Worm (Caenorhabditis elegans) whole organism, young adult: Measurements from ENCODE around the gene Y41C4A.11.
A peak's percentile ranks its signal among the peaks of the same experiment; 100 is the strongest.

Experiments used
- C06A6.2 ChIP-seq: fragments of 200-800 bp; sonication (Bioruptor generic); conservative IDR thresholded peaks from 2 replicates; pipeline ENCODE4 v1.3.6; 2022; ENCODE audit warnings: missing genetic modification characterization, missing compliant biosample characterization
- C17E4.6 ChIP-seq: fragments of 200-800 bp; sonication (Bioruptor generic); IDR thresholded peaks from 2 replicates; pipeline ENCODE4 v1.3.6; 2022; ENCODE audit warnings: missing genetic modification reagents, missing genetic modification characterization, missing compliant biosample characterization
- D2030.7 ChIP-seq: fragments of 200-800 bp; sonication (Bioruptor generic); IDR thresholded peaks from 2 replicates; pipeline ENCODE4 v1.3.6; 2022; ENCODE audit warnings: missing genetic modification reagents, missing genetic modification characterization, missing compliant biosample characterization
- F10E7.11 ChIP-seq: sonication (generic microtip); optimal IDR thresholded peaks from 2 replicates; lab custom pipeline; 2017; ENCODE audit warnings: mild to moderate bottlenecking, missing genetic modification characterization, moderate library complexity, missing compliant biosample characterization
- F22D6.2 ChIP-seq: sonication (generic microtip); optimal IDR thresholded peaks from 2 replicates; lab custom pipeline; 2016; ENCODE audit warnings: mild to moderate bottlenecking, missing genetic modification characterization, missing compliant biosample characterization
- F37B4.10 ChIP-seq: fragments of 200-800 bp; sonication (Bioruptor generic); IDR thresholded peaks from 2 replicates; pipeline ENCODE4 v1.3.6; 2022; ENCODE audit warnings: missing genetic modification characterization, missing compliant biosample characterization
- F52B5.7 ChIP-seq: sonication (generic microtip); optimal IDR thresholded peaks from 2 replicates; lab custom pipeline; 2016; ENCODE audit warnings: mild to moderate bottlenecking, missing genetic modification characterization, missing compliant biosample characterization
- F55B11.4 ChIP-seq: sonication (generic microtip); optimal IDR thresholded peaks from 2 replicates; lab custom pipeline; 2016; ENCODE audit warnings: missing compliant biosample characterization, missing genetic modification characterization, borderline replicate concordance; ENCODE audit not compliant: insufficient read depth
- F57C9.4 ChIP-seq: sonication (generic microtip); optimal IDR thresholded peaks from 2 replicates; lab custom pipeline; 2017; ENCODE audit warnings: mild to moderate bottlenecking, missing genetic modification characterization, missing compliant biosample characterization
- K11D2.4 ChIP-seq: fragments of 200-800 bp; sonication (Bioruptor generic); IDR thresholded peaks from 2 replicates; pipeline ENCODE4 v1.3.6; 2022; ENCODE audit warnings: missing genetic modification reagents, missing genetic modification characterization, missing compliant biosample characterization
- K12H6.12 ChIP-seq: fragments of 200-800 bp; sonication (Bioruptor generic); optimal IDR thresholded peaks from 2 replicates; lab custom pipeline; 2018; ENCODE audit warnings: mild to moderate bottlenecking, missing genetic modification characterization, missing compliant biosample characterization
- T26A5.8 ChIP-seq: sonication (generic microtip); optimal IDR thresholded peaks from 2 replicates; lab custom pipeline; 2016; ENCODE audit warnings: missing genetic modification characterization, missing compliant biosample characterization
- aptf-2 ChIP-seq: fragments of 200-800 bp; sonication (Bioruptor generic); conservative IDR thresholded peaks from 2 replicates; pipeline ENCODE4 v1.3.6; 2022; ENCODE audit warnings: missing genetic modification reagents, missing genetic modification characterization, missing compliant biosample characterization
- attf-3 ChIP-seq: fragments of 200-800 bp; sonication (Bioruptor generic); conservative IDR thresholded peaks from 2 replicates; pipeline ENCODE4 v1.3.6; 2022; ENCODE audit warnings: missing genetic modification reagents, missing genetic modification characterization, missing compliant biosample characterization
- attf-6 ChIP-seq: fragments of 200-800 bp; sonication (Bioruptor generic); IDR thresholded peaks from 2 replicates; pipeline ENCODE4 v1.3.6; 2022; ENCODE audit warnings: missing genetic modification reagents, missing genetic modification characterization, missing compliant biosample characterization
- ccch-3 ChIP-seq: fragments of 200-800 bp; sonication (Bioruptor generic); optimal IDR thresholded peaks from 2 replicates; lab custom pipeline; 2018; ENCODE audit warnings: mild to moderate bottlenecking, missing genetic modification characterization, missing compliant biosample characterization
- ceh-27 ChIP-seq: fragments of 200-800 bp; sonication (Bioruptor generic); optimal IDR thresholded peaks from 2 replicates; lab custom pipeline; 2018; ENCODE audit warnings: mild to moderate bottlenecking, missing genetic modification characterization, moderate library complexity, missing compliant biosample characterization
- ceh-40 ChIP-seq: fragments of 200-800 bp; sonication (Bioruptor generic); IDR thresholded peaks from 2 replicates; pipeline ENCODE4 v1.3.6; 2022; ENCODE audit warnings: missing genetic modification characterization, missing compliant biosample characterization
- dox-1 ChIP-seq: fragments of 200-800 bp; sonication (Bioruptor generic); IDR thresholded peaks from 2 replicates; pipeline ENCODE4 v1.3.6; 2022; ENCODE audit warnings: missing genetic modification reagents, missing genetic modification characterization, missing compliant biosample characterization
- gei-17 ChIP-seq: fragments of 200-800 bp; sonication (Bioruptor generic); optimal IDR thresholded peaks from 2 replicates; lab custom pipeline; 2018; ENCODE audit warnings: mild to moderate bottlenecking, missing genetic modification characterization, missing compliant biosample characterization
- hlh-12 ChIP-seq: sonication (generic microtip); optimal IDR thresholded peaks from 2 replicates; lab custom pipeline; 2016; ENCODE audit warnings: missing genetic modification characterization, missing compliant biosample characterization
- hmg-20 ChIP-seq: fragments of 200-800 bp; sonication (Bioruptor generic); IDR thresholded peaks from 2 replicates; pipeline ENCODE4 v1.3.6; 2022; ENCODE audit warnings: missing genetic modification reagents, missing genetic modification characterization, missing compliant biosample characterization
- hrde-1 ChIP-seq: sonication (generic microtip); optimal IDR thresholded peaks from 2 replicates; lab custom pipeline; 2016; ENCODE audit warnings: missing genetic modification characterization, mild to moderate bottlenecking, missing compliant biosample characterization, moderate library complexity, missing genotype, missing genetic modification reagents, borderline replicate concordance
- lin-35 ChIP-seq, 3 experiments: fragments of 150-350 bp in 2 of 3; sonication (generic microtip) in 1 of 3; optimal IDR thresholded peaks; 2 replicates each; lab custom pipeline; 2014 to 2018; ENCODE audit warnings: missing biosample characterization in 3 of 3, missing genetic modification characterization in 3 of 3, missing genetic modification reagents in 3 of 3
- lin-54 ChIP-seq: fragments of 200-800 bp; sonication (Bioruptor generic); optimal IDR thresholded peaks from 2 replicates; lab custom pipeline; 2018; ENCODE audit warnings: mild to moderate bottlenecking, missing genetic modification characterization, missing compliant biosample characterization
- lsl-1 ChIP-seq: fragments of 200-800 bp; sonication (Bioruptor generic); optimal IDR thresholded peaks from 2 replicates; lab custom pipeline; 2018; ENCODE audit warnings: mild to moderate bottlenecking, missing genetic modification characterization, moderate library complexity, missing compliant biosample characterization
- madf-6 ChIP-seq: fragments of 200-800 bp; sonication (Bioruptor generic); IDR thresholded peaks from 2 replicates; pipeline ENCODE4 v1.3.6; 2022; ENCODE audit warnings: missing genetic modification reagents, missing genetic modification characterization, missing compliant biosample characterization
- mcd-1 ChIP-seq: fragments of 200-800 bp; sonication (Bioruptor generic); IDR thresholded peaks from 2 replicates; pipeline ENCODE4 v1.3.6; 2022; ENCODE audit warnings: missing genetic modification reagents, missing genetic modification characterization, missing compliant biosample characterization
- mes-4 ChIP-seq: sonication (generic microtip); optimal IDR thresholded peaks from 2 replicates; lab custom pipeline; 2016; ENCODE audit warnings: missing genotype, missing genetic modification characterization, missing compliant biosample characterization
- mxl-1 ChIP-seq: sonication (generic microtip); optimal IDR thresholded peaks from 2 replicates; lab custom pipeline; 2016; ENCODE audit warnings: missing genetic modification characterization, missing compliant biosample characterization
- nfya-1 ChIP-seq: sonication (generic microtip); optimal IDR thresholded peaks from 2 replicates; lab custom pipeline; 2017; ENCODE audit warnings: antibody characterized with exemption, missing compliant biosample characterization, missing genetic modification characterization, borderline replicate concordance; ENCODE audit not compliant: insufficient read depth
- nfya-2 ChIP-seq: fragments of 200-800 bp; sonication (Bioruptor generic); IDR thresholded peaks from 2 replicates; pipeline ENCODE4 v1.3.6; 2022; ENCODE audit warnings: missing genetic modification reagents, missing genetic modification characterization, missing compliant biosample characterization
- nhr-27 ChIP-seq: fragments of 200-800 bp; sonication (Bioruptor generic); optimal IDR thresholded peaks from 2 replicates; lab custom pipeline; 2018; ENCODE audit warnings: mild to moderate bottlenecking, missing genetic modification characterization, moderate library complexity, missing compliant biosample characterization
- nhr-90 ChIP-seq: sonication (generic microtip); optimal IDR thresholded peaks from 2 replicates; lab custom pipeline; 2016; ENCODE audit warnings: missing genotype, mild to moderate bottlenecking, missing genetic modification characterization, missing compliant biosample characterization
- rec-8 ChIP-seq, 2 experiments: sonication (generic microtip); optimal IDR thresholded peaks; 2 replicates each; lab custom pipeline; 2016; ENCODE audit warnings: mild to moderate bottlenecking in 2 of 2, missing genetic modification characterization in 2 of 2, missing genetic modification reagents in 2 of 2, missing genotype in 2 of 2, missing biosample characterization in 1 of 2, missing compliant biosample characterization in 1 of 2, moderate library complexity in 1 of 2
- repo-1 ChIP-seq: sonication (generic microtip); optimal IDR thresholded peaks from 2 replicates; lab custom pipeline; 2017; ENCODE audit warnings: mild to moderate bottlenecking, missing genetic modification characterization, missing compliant biosample characterization
- sea-2 ChIP-seq: fragments of 200-800 bp; sonication (Bioruptor generic); IDR thresholded peaks from 2 replicates; pipeline ENCODE4 v1.3.6; 2022; ENCODE audit warnings: missing genetic modification characterization, missing compliant biosample characterization
- snpc-3.4 ChIP-seq: sonication (generic microtip); optimal IDR thresholded peaks from 2 replicates; lab custom pipeline; 2017; ENCODE audit warnings: missing genetic modification characterization, mild to moderate bottlenecking, missing compliant biosample characterization, antibody characterized with exemption, moderate library complexity, missing genotype, missing genetic modification reagents
- tbp1 ChIP-seq: fragments of 200-800 bp; sonication (Bioruptor generic); optimal IDR thresholded peaks from 2 replicates; lab custom pipeline; 2018; ENCODE audit warnings: mild to moderate bottlenecking, missing genetic modification characterization, missing compliant biosample characterization
- unc-130 ChIP-seq: sonication (generic microtip); optimal IDR thresholded peaks from 2 replicates; lab custom pipeline; 2016; ENCODE audit warnings: missing genetic modification reagents, missing genetic modification characterization, missing compliant biosample characterization
- unc-62 ChIP-seq: fragments of 150-350 bp; optimal IDR thresholded peaks from 2 replicates; lab custom pipeline; 2014; ENCODE audit warnings: missing biosample characterization, missing genetic modification reagents, missing genetic modification characterization

Gene Y41C4A.11

ce11 chrIII:11694506-11694947 is 25.1 kb upstream of the Y41C4A.11 start (continued):
- TF ChIP-seq gei-17 (GFP tag; lab: Kevin White, UChicago): peak; percentile 60
- TF ChIP-seq F52B5.7 (tag; lab: Kevin White, UChicago): peak; percentile 56
- TF ChIP-seq aptf-2 (GFP tag; lab: Robert Waterston, UW): no peak
- no peak for TF ChIP-seq F10E7.11 (tag; lab: Kevin White, UChicago)
- no peak for TF ChIP-seq snpc-3.4 (tag; lab: Kevin White, UChicago)
- no peak for TF ChIP-seq attf-3
- no peak for TF ChIP-seq tbp1 (GFP tag; lab: Kevin White, UChicago)
- TF ChIP-seq F55B11.4 (tag; lab: Kevin White, UChicago): no peak
- TF ChIP-seq C06A6.2 (GFP tag; lab: Robert Waterston, UW): no peak
- no peak for TF ChIP-seq F37B4.10
- no peak; the same call in 1 of the 2 replicates for TF ChIP-seq dox-1 (GFP tag; lab: Robert Waterston, UW)
- no peak for TF ChIP-seq mxl-1 (tag; lab: Kevin White, UChicago)
- no peak for TF ChIP-seq lin-54 (GFP tag; lab: Kevin White, UChicago)
- peak; percentile 16 for TF ChIP-seq F57C9.4 (tag; lab: Kevin White, UChicago)
- TF ChIP-seq lsl-1: no peak
- TF ChIP-seq D2030.7 (GFP tag; lab: Robert Waterston, UW): no peak
- no peak for TF ChIP-seq rec-8 (tag; optimal IDR thresholded peaks at IDR 0.05; lab: Kevin White, UChicago)
- TF ChIP-seq mcd-1: 0 out of 2 replicates have a peak, but pooled peaks have one; percentile 25
- TF ChIP-seq ceh-27 (GFP tag; lab: Kevin White, UChicago): no peak
- no peak for TF ChIP-seq T26A5.8 (tag; lab: Kevin White, UChicago)
- no peak for TF ChIP-seq K12H6.12
- TF ChIP-seq unc-62: no peak
- TF ChIP-seq mes-4 (tag; lab: Kevin White, UChicago): no peak
- TF ChIP-seq nfya-2 (GFP tag; lab: Robert Waterston, UW): 0 out of 2 replicates have a peak, but pooled peaks have one; percentile 72
- TF ChIP-seq nhr-27 (tag; lab: Kevin White, UChicago): no peak

DNA sequence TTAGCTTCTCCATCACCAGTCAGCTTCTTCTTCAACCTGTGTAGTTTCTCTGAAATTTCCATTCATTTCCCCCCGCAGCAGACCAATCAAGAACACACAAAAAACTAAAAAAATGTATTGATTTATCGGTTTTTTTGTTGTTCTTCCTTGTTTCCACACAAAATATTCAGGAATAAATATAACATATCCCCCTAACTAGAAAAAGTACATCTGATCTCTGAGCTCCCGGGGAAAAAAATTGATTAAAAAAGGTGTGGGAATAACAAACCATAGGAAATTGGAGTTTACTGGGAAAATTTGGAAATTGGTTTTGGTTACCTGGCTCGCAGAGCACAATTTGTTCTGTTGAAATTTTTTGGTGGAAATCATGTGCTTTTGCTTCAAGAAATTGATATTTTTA is 24.7 kb upstream of the Y41C4A.11 start, which contains the start of gene Y41C4A.22:
TSS of gene Y41C4A.22 (plus strand) at position 301 of the 400 bp plus-strand sequence.
- TF ChIP-seq madf-6 (GFP tag; lab: Robert Waterston, UW) (no peak), T26A5.8 (tag; lab: Kevin White, UChicago) (no peak), attf-6 (0 out of 2 replicates have a peak, but pooled peaks have one; percentile 18), hrde-1 (tag; lab: Kevin White, UChicago) (no peak), sea-2 (GFP tag; lab: Robert Waterston, UW) (no peak), ceh-27 (GFP tag; lab: Kevin White, UChicago) (no peak), F22D6.2 (tag; lab: Kevin White, UChicago) (no peak)

- TF ChIP-seq K11D2.4: no peak
These were observed 23.4 kb upstream of the Y41C4A.11 start, which contains the start of gene Y41C4A.6 for ce11 chrIII:11696273-11696672. TSS of gene Y41C4A.6 (plus strand) at chrIII:11696573.

ce11 chrIII:11698569-11698968 is 21.1 kb upstream of the Y41C4A.11 start, which contains the start of gene Y41C4A.7:
TSS of gene Y41C4A.7 (plus strand) at chrIII:11698869.
- no peak for TF ChIP-seq hmg-20
- TF ChIP-seq unc-130 (GFP tag; lab: Kevin White, UChicago): no peak
- no peak for TF ChIP-seq hlh-12 (tag; lab: Kevin White, UChicago)
- TF ChIP-seq repo-1 (tag; lab: Kevin White, UChicago): no peak
- TF ChIP-seq lin-35 (GFP tag; optimal IDR thresholded peaks at IDR 0.05; lab: Kevin White, UChicago): no peak
- no peak for TF ChIP-seq C17E4.6 (GFP tag; lab: Robert Waterston, UW)
- no peak for TF ChIP-seq ceh-40 (GFP tag; lab: Robert Waterston, UW)
- TF ChIP-seq ccch-3 (GFP tag; lab: Kevin White, UChicago): no peak
- TF ChIP-seq tbp1 (GFP tag; lab: Kevin White, UChicago): no peak
- TF ChIP-seq nfya-1 (tag; lab: Kevin White, UChicago): no peak
- TF ChIP-seq nhr-90: no peak
